Fruit fly (Drosophila melanogaster): ENCODE measurements around the gene Cpr65Ec.

The Cpr65Ec gene

dm6 chr3L:7082168-7082567 is 10.8 kb upstream of the Cpr65Ec start:
- TF ChIP-seq dmrt99B (tag; optimal IDR thresholded peaks at IDR 0.05) (no peak), CG2199 (GFP tag; IDR thresholded peaks at IDR 0.05) (peak; percentile 92; the same call in 2 of the 3 replicates)

DNA sequence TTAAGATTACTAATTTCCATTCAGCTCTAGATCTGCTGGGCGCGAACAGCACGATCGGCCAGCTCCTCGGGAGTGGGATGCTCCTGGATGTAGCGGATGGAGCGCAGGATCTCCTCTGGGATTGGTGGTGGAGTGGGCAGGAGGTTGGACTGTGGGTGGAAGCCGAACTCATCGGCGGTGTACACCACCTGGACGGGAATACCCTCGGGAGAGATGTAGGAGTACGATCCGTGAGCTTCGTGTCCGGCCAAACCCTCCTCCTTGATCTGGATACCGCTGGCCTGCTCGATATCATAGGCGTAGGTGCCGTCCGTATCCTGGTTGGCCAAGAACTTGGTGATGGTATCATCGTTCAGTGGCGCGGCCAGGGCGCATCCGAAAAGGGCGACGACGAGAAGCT is 6.9 kb upstream of the Cpr65Ec start:
- TF ChIP-seq CG43689 (GFP tag; IDR thresholded peaks at IDR 0.05), result no peak
- TF ChIP-seq CG14441 (GFP tag; IDR thresholded peaks at IDR 0.05), result 0 out of 2 replicates have a peak, but pooled peaks have one; percentile 19
- peak; percentile 67 for TF ChIP-seq Ets65A (GFP tag)
- TF ChIP-seq fd96Cb (tag; optimal IDR thresholded peaks at IDR 0.05), result no peak
- peak; percentile 72 for TF ChIP-seq CG12769 (tag; optimal IDR thresholded peaks at IDR 0.05)

DNA sequence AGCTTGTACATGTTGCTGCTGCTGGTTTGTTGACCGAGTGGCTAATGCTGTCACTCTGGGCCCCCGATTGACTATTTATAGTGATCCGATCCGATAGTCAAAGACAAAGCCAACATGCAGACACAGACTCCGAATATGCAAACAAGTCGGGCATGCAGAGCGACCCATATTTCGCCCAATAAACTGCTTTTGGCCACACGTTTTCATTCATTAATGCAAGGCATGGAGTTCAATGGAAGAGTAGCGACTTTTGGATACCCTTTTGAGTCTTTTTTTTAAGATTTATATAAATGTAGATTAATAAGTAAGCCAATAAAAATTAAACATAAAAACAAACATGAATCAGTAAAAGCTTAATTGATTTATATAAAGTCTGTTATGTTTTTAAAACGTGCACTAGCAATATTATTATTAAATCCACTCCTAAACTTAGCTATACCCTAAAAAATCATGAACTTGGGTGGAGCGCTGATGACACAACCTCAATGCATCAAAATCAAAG is 6.4 kb upstream of the Cpr65Ec start, which contains the start of gene Cpr65Ea:
Gene Cpr65Ea, minus strand, starts transcription at position 51 of the 502 bp plus-strand sequence.
- TF ChIP-seq Bgb (GFP tag; IDR thresholded peaks at IDR 0.05; ENCODE audit: partially characterized antibody) (no peak), CG3838 (GFP tag; optimal IDR thresholded peaks at IDR 0.05) (no peak), dysf (GFP tag; IDR thresholded peaks at IDR 0.05) (0 out of 3 replicates have a peak, but pooled peaks have one; percentile 28), CG34422 (GFP tag; IDR thresholded peaks at IDR 0.05) (no peak), Med (GFP tag) (no peak), Sry-β (GFP tag; optimal IDR thresholded peaks at IDR 0.05) (no peak), amos (GFP tag; IDR thresholded peaks at IDR 0.05; ENCODE audit: partially characterized antibody) (no peak), CG12659 (GFP tag; optimal IDR thresholded peaks at IDR 0.05) (no peak), Aef1 (GFP tag; IDR thresholded peaks at IDR 0.05) (no peak), CG1603 (tag; optimal IDR thresholded peaks at IDR 0.05) (no peak), CG11696 (GFP tag; IDR thresholded peaks at IDR 0.05) (no peak), CG12744 (GFP tag; optimal IDR thresholded peaks at IDR 0.05) (no peak), gcm2 (GFP tag; optimal IDR thresholded peaks at IDR 0.05) (no peak), CG6813 (GFP tag; optimal IDR thresholded peaks at IDR 0.05) (no peak), bbx (GFP tag; IDR thresholded peaks at IDR 0.05; ENCODE audit: partially characterized antibody) (no peak), eve (GFP tag; optimal IDR thresholded peaks at IDR 0.05) (no peak), Hr3 (GFP tag; optimal IDR thresholded peaks at IDR 0.05) (no peak), so (GFP tag; IDR thresholded peaks at IDR 0.05) (0 out of 3 replicates have a peak, but pooled peaks have one; percentile 19), gem (tag; optimal IDR thresholded peaks at IDR 0.05) (peak; percentile 54), CG13424 (tag; optimal IDR thresholded peaks at IDR 0.05) (peak; percentile 47), ken (GFP tag; IDR thresholded peaks at IDR 0.05) (no peak), Ada2b (GFP tag; IDR thresholded peaks at IDR 0.05) (0 out of 2 replicates have a peak, but pooled peaks have one; percentile 12), z (GFP tag; IDR thresholded peaks at IDR 0.05) (no peak), Rx (GFP tag; IDR thresholded peaks at IDR 0.05) (no peak), ci (GFP tag; IDR thresholded peaks at IDR 0.05) (no peak), CG2889 (GFP tag; IDR thresholded peaks at IDR 0.05) (no peak), CG3995 (GFP tag; optimal IDR thresholded peaks at IDR 0.05) (no peak), unc-4 (GFP tag; IDR thresholded peaks at IDR 0.05; ENCODE audit: partially characterized antibody) (no peak), Meics (GFP tag; optimal IDR thresholded peaks at IDR 0.05) (no peak), CG4404 (GFP tag; IDR thresholded peaks at IDR 0.05) (no peak), pros (GFP tag; optimal IDR thresholded peaks at IDR 0.05) (no peak), h (optimal IDR thresholded peaks at IDR 0.05) (no peak), dimm (GFP tag; IDR thresholded peaks at IDR 0.05) (no peak), CG15269 (tag; optimal IDR thresholded peaks at IDR 0.05) (peak; percentile 61), CG31388 (GFP tag; optimal IDR thresholded peaks at IDR 0.05) (no peak), CG12219 (GFP tag; optimal IDR thresholded peaks at IDR 0.05) (no peak), CG15696 (tag; optimal IDR thresholded peaks at IDR 0.05) (no peak), Rfx (GFP tag; IDR thresholded peaks at IDR 0.05) (no peak), lmd (GFP tag; IDR thresholded peaks at IDR 0.05) (no peak), mirr (GFP tag; optimal IDR thresholded peaks at IDR 0.05) (no peak), unpg (GFP tag; optimal IDR thresholded peaks at IDR 0.05) (peak; percentile 23)

Measured in whole organism, embryonic.